Worm (Caenorhabditis elegans): ENCODE measurements around the gene Y52E8A.2.

ce11 chrII:4306921-4307630 is 13.6 kb upstream of the Y52E8A.2 start, which contains the start of gene Y52E8A.3:
- no peak for TF ChIP-seq nhr-10 (tag; optimal IDR thresholded peaks at IDR 0.05)
- no peak for TF ChIP-seq snpc-4 (tag; optimal IDR thresholded peaks at IDR 0.05)
- TF ChIP-seq lin-39 (tag; optimal IDR thresholded peaks at IDR 0.05), result no peak
- TF ChIP-seq nhr-12 (tag; optimal IDR thresholded peaks at IDR 0.05), result no peak
- TF ChIP-seq R02D3.7 (tag; optimal IDR thresholded peaks at IDR 0.05), result no peak
- no peak for TF ChIP-seq elt-3 (tag; optimal IDR thresholded peaks at IDR 0.05)
- TF ChIP-seq zag-1 (tag; optimal IDR thresholded peaks at IDR 0.05), result no peak
- TF ChIP-seq unc-39 (tag; optimal IDR thresholded peaks at IDR 0.05), result no peak
- TF ChIP-seq lin-11 (tag; optimal IDR thresholded peaks at IDR 0.05), result no peak
- TF ChIP-seq skn-1 (tag; optimal IDR thresholded peaks at IDR 0.05), result no peak
- TF ChIP-seq unc-62 (GFP tag; optimal IDR thresholded peaks at IDR 0.05), result no peak
- TF ChIP-seq Y55F3AM.14 (GFP tag; optimal IDR thresholded peaks at IDR 0.05), result no peak
- no peak for TF ChIP-seq ceh-82 (tag; optimal IDR thresholded peaks at IDR 0.05)
- TF ChIP-seq nhr-129 (tag; optimal IDR thresholded peaks at IDR 0.05), result no peak

Measured in whole organism, L2 larva.